Worm (Caenorhabditis elegans) whole organism, late embryonic: ENCODE results near the gene fat-7.

Experiments used
- F13H6.1 ChIP-seq: sonication (generic microtip); optimal IDR thresholded peaks from 2 replicates; lab custom pipeline; 2016; ENCODE audit warnings: missing genetic modification characterization, missing compliant biosample characterization
- ama-1 ChIP-seq: fragments of 150-350 bp; optimal IDR thresholded peaks from 2 replicates; lab custom pipeline; 2014
- ceh-48 ChIP-seq: sonication (generic microtip); optimal IDR thresholded peaks from 2 replicates; lab custom pipeline; 2016; ENCODE audit warnings: missing genetic modification characterization, inconsistent platforms, missing compliant biosample characterization
- che-1 ChIP-seq: sonication (generic microtip); optimal IDR thresholded peaks from 2 replicates; lab custom pipeline; 2016; ENCODE audit warnings: mild to moderate bottlenecking, missing genetic modification characterization, missing compliant biosample characterization
- dve-1 ChIP-seq: sonication (generic microtip); optimal IDR thresholded peaks from 2 replicates; lab custom pipeline; 2017; ENCODE audit warnings: antibody characterized with exemption, mild to moderate bottlenecking, missing genetic modification characterization, missing compliant biosample characterization
- hlh-13 ChIP-seq: fragments of 200-800 bp; sonication (Bioruptor generic); optimal IDR thresholded peaks from 2 replicates; lab custom pipeline; 2018; ENCODE audit warnings: mild to moderate bottlenecking, missing genetic modification characterization, missing compliant biosample characterization
- lin-11 ChIP-seq: fragments of 200-800 bp; sonication (Bioruptor generic); optimal IDR thresholded peaks from 2 replicates; lab custom pipeline; 2018; ENCODE audit warnings: mild to moderate bottlenecking, missing genetic modification characterization, missing compliant biosample characterization
- madf-2 ChIP-seq: sonication (generic microtip); optimal IDR thresholded peaks from 2 replicates; lab custom pipeline; 2017; ENCODE audit warnings: missing genetic modification characterization, missing compliant biosample characterization
- nhr-232 ChIP-seq: sonication (generic microtip); optimal IDR thresholded peaks from 2 replicates; lab custom pipeline; 2016; ENCODE audit warnings: missing genetic modification characterization, missing compliant biosample characterization
- pqm-1 ChIP-seq: sonication (generic microtip); optimal IDR thresholded peaks from 2 replicates; lab custom pipeline; 2016; ENCODE audit warnings: missing genetic modification characterization, missing compliant biosample characterization
- rnt-1 ChIP-seq: sonication (generic microtip); optimal IDR thresholded peaks from 2 replicates; lab custom pipeline; 2016; ENCODE audit warnings: missing genetic modification characterization, missing compliant biosample characterization
- syd-9 ChIP-seq: sonication (generic microtip); optimal IDR thresholded peaks from 2 replicates; lab custom pipeline; 2016; ENCODE audit warnings: mild to moderate bottlenecking, missing genetic modification characterization, moderate library complexity, missing compliant biosample characterization
- tbx-2 ChIP-seq: sonication (generic microtip); optimal IDR thresholded peaks from 2 replicates; lab custom pipeline; 2016; ENCODE audit warnings: missing genetic modification characterization, missing compliant biosample characterization

DNA sequence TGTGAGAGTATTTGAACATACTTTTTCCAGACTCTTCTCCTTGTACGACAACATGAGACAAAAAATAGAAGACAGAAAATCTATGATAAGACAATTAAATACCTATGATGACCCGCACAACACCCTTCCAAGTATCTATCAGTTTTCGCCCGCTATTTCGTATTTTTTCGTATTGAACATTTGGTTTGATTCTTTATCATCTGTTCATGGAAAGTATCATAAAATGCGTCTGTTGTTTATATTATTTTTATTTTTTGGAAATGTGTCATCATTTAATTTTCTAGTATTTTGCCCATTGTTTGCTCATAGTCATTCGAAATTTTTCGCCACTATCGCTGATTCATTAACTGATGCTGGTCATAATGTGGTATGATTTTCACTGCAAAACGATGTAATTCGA lies 4.1 kb upstream of the fat-7 start, which contains the start of gene ugt-39:
- no peak for TF ChIP-seq che-1 (tag; lab: Kevin White, UChicago)
- TF ChIP-seq tbx-2 (tag; lab: Kevin White, UChicago) = no peak
- no peak for TF ChIP-seq lin-11
- TF ChIP-seq pqm-1 (tag; lab: Kevin White, UChicago) = no peak
- TF ChIP-seq F13H6.1 (tag; lab: Kevin White, UChicago) = no peak
- TF ChIP-seq syd-9 (tag; lab: Kevin White, UChicago) = no peak
- no peak for TF ChIP-seq dve-1 (tag; lab: Kevin White, UChicago)
- no peak for TF ChIP-seq rnt-1 (tag; lab: Kevin White, UChicago)
- no peak for TF ChIP-seq hlh-13 (GFP tag; lab: Kevin White, UChicago)
- no peak for TF ChIP-seq ama-1 (lab: Kevin White, UChicago)
- TF ChIP-seq nhr-232 (tag; lab: Kevin White, UChicago) = no peak
- no peak for TF ChIP-seq ceh-48
- TF ChIP-seq madf-2 = no peak
